Fruit fly (Drosophila melanogaster) whole organism: ENCODE measurements around the gene Trmt6.

ENCODE experiments used
- CG8478 ChIP-seq: fragments of >200 bp; optimal IDR thresholded peaks from 2 replicates; lab custom pipeline; 2018; ENCODE audit warnings: inconsistent platforms
- Dll ChIP-seq: fragments of >200 bp; optimal IDR thresholded peaks from 2 replicates; lab custom pipeline; 2017
- EcR ChIP-seq, 2 experiments: fragments of >200 bp; optimal IDR thresholded peaks; 2 replicates each; lab custom pipeline; 2017; ENCODE audit warnings: missing biosample characterization in 2 of 2, missing genetic modification characterization in 2 of 2, missing genetic modification reagents in 2 of 2
- pan ChIP-seq: fragments of >200 bp; optimal IDR thresholded peaks from 2 replicates; lab custom pipeline; 2017
- psq ChIP-seq: fragments of >200 bp; optimal IDR thresholded peaks from 2 replicates; lab custom pipeline; 2017

- TF ChIP-seq pan (lab: Kevin White, UChicago) (no peak), CG8478 (lab: Kevin White, UChicago) (no peak), psq (no peak), Dll (lab: Kevin White, UChicago) (peak; percentile 69), EcR (GFP tag; optimal IDR thresholded peaks at IDR 0.05; lab: Kevin White, UChicago) (no peak)
Observed at dm6 chr2L:6610683-6611373, 48.7 kb upstream of the Trmt6 start, which contains the start of gene CG11050.
